Worm (Caenorhabditis elegans) whole organism, L3 larva: ENCODE measurements around the gene unc-69.

Source experiments
- R02D3.7 ChIP-seq: fragments of 150-350 bp; optimal IDR thresholded peaks from 2 replicates; lab custom pipeline; 2014; ENCODE audit warnings: missing biosample characterization, missing genetic modification characterization
- ZK546.5 ChIP-seq: sonication (generic microtip); optimal IDR thresholded peaks from 2 replicates; lab custom pipeline; 2017; ENCODE audit warnings: missing biosample characterization, missing genetic modification characterization
- aly-2 ChIP-seq: fragments of 150-350 bp; optimal IDR thresholded peaks from 2 replicates; lab custom pipeline; 2014; ENCODE audit warnings: missing biosample characterization, missing genetic modification characterization
- ama-1 ChIP-seq: fragments of 150-350 bp; optimal IDR thresholded peaks from 2 replicates; lab custom pipeline; 2018
- ceh-16 ChIP-seq: sonication (generic microtip); optimal IDR thresholded peaks from 2 replicates; lab custom pipeline; 2017; ENCODE audit warnings: missing biosample characterization, missing genetic modification characterization
- ceh-28 ChIP-seq: fragments of 150-350 bp; optimal IDR thresholded peaks from 2 replicates; lab custom pipeline; 2014; ENCODE audit warnings: missing biosample characterization, missing genetic modification reagents, missing genetic modification characterization
- ceh-82 ChIP-seq: fragments of 150-350 bp; optimal IDR thresholded peaks from 2 replicates; lab custom pipeline; 2014; ENCODE audit warnings: missing biosample characterization, missing genetic modification characterization
- ceh-9 ChIP-seq: sonication (generic microtip); optimal IDR thresholded peaks from 2 replicates; lab custom pipeline; 2018; ENCODE audit warnings: missing biosample characterization, missing genetic modification characterization
- daf-12 ChIP-seq: fragments of 150-350 bp; optimal IDR thresholded peaks from 2 replicates; lab custom pipeline; 2014; ENCODE audit warnings: missing biosample characterization, missing genetic modification reagents, missing genetic modification characterization
- egl-27 ChIP-seq: sonication (generic microtip); optimal IDR thresholded peaks from 4 replicates; lab custom pipeline; 2017; ENCODE audit warnings: missing biosample characterization, missing genetic modification reagents, missing genetic modification characterization
- egl-5 ChIP-seq: fragments of 150-350 bp; optimal IDR thresholded peaks from 2 replicates; lab custom pipeline; 2017; ENCODE audit warnings: missing biosample characterization, missing genetic modification reagents, missing genetic modification characterization, inconsistent platforms
- elt-1 ChIP-seq: fragments of 150-350 bp; optimal IDR thresholded peaks from 2 replicates; lab custom pipeline; 2014; ENCODE audit warnings: missing biosample characterization, missing genetic modification characterization
- elt-2 ChIP-seq: sonication (generic microtip); optimal IDR thresholded peaks from 2 replicates; lab custom pipeline; 2016; ENCODE audit warnings: missing genetic modification reagents, mild to moderate bottlenecking, missing genetic modification characterization, missing compliant biosample characterization
- elt-3 ChIP-seq, 3 experiments: fragments of 150-350 bp in 1 of 3; sonication (generic microtip) in 2 of 3; optimal IDR thresholded peaks; 2 replicates in 2 of 3; 4 replicates in 1 of 3; lab custom pipeline; 2014 to 2017; ENCODE audit warnings: missing biosample characterization in 3 of 3, missing genetic modification characterization in 3 of 3
- eor-1 ChIP-seq, 2 experiments: fragments of 150-350 bp; optimal IDR thresholded peaks; 2 replicates each; lab custom pipeline; 2014 to 2018; ENCODE audit warnings: missing biosample characterization in 2 of 2, missing genetic modification characterization in 2 of 2
- fkh-10 ChIP-seq: sonication (generic microtip); optimal IDR thresholded peaks from 2 replicates; lab custom pipeline; 2017; ENCODE audit warnings: missing biosample characterization, missing genetic modification reagents, missing genetic modification characterization
- fkh-2 ChIP-seq: fragments of 150-350 bp; optimal IDR thresholded peaks from 2 replicates; lab custom pipeline; 2014; ENCODE audit warnings: missing biosample characterization, missing genetic modification reagents, missing genetic modification characterization
- fos-1 ChIP-seq: fragments of 150-350 bp; optimal IDR thresholded peaks from 2 replicates; lab custom pipeline; 2014; ENCODE audit warnings: missing biosample characterization, missing genetic modification characterization
- hmg-11 ChIP-seq: sonication (generic microtip); optimal IDR thresholded peaks from 2 replicates; lab custom pipeline; 2016; ENCODE audit warnings: missing genetic modification characterization, missing compliant biosample characterization
- jun-1 ChIP-seq: fragments of 150-350 bp; optimal IDR thresholded peaks from 2 replicates; lab custom pipeline; 2014; ENCODE audit warnings: missing biosample characterization, missing genetic modification reagents, missing genetic modification characterization
- lin-15B ChIP-seq: fragments of 150-350 bp; optimal IDR thresholded peaks from 2 replicates; lab custom pipeline; 2014; ENCODE audit warnings: missing biosample characterization, missing genetic modification characterization
- lin-39 ChIP-seq: fragments of 150-350 bp; optimal IDR thresholded peaks from 2 replicates; lab custom pipeline; 2018; ENCODE audit warnings: missing biosample characterization, missing genetic modification reagents, missing genetic modification characterization
- lsy-12 ChIP-seq: sonication (generic microtip); optimal IDR thresholded peaks from 2 replicates; lab custom pipeline; 2016; ENCODE audit warnings: mild to moderate bottlenecking, missing genetic modification characterization, missing compliant biosample characterization
- mdl-1 ChIP-seq: fragments of 150-350 bp; optimal IDR thresholded peaks from 2 replicates; lab custom pipeline; 2014; ENCODE audit warnings: missing biosample characterization, missing genetic modification characterization
- mml-1 ChIP-seq: fragments of 150-350 bp; sonication (generic microtip); optimal IDR thresholded peaks from 3 replicates; lab custom pipeline; 2014; ENCODE audit warnings: missing biosample characterization, missing genetic modification characterization
- nfya-1 ChIP-seq: sonication (generic microtip); optimal IDR thresholded peaks from 2 replicates; lab custom pipeline; 2017; ENCODE audit warnings: missing genetic modification characterization, mild to moderate bottlenecking, missing compliant biosample characterization, antibody characterized with exemption, moderate library complexity; ENCODE audit not compliant: insufficient read depth
- nhr-11 ChIP-seq: fragments of 150-350 bp; optimal IDR thresholded peaks from 2 replicates; lab custom pipeline; 2014; ENCODE audit warnings: missing biosample characterization, missing genetic modification characterization
- nhr-12 ChIP-seq: fragments of 150-350 bp; optimal IDR thresholded peaks from 2 replicates; lab custom pipeline; 2014; ENCODE audit warnings: missing biosample characterization, missing genetic modification characterization
- nhr-23 ChIP-seq: fragments of 150-350 bp; optimal IDR thresholded peaks from 2 replicates; lab custom pipeline; 2014; ENCODE audit warnings: missing biosample characterization, missing genetic modification reagents, missing genetic modification characterization
- nhr-237 ChIP-seq: fragments of 150-350 bp; optimal IDR thresholded peaks from 2 replicates; lab custom pipeline; 2014; ENCODE audit warnings: missing biosample characterization, missing genetic modification characterization
- nhr-25 ChIP-seq: sonication (generic microtip); optimal IDR thresholded peaks from 2 replicates; lab custom pipeline; 2017; ENCODE audit warnings: missing biosample characterization, missing genetic modification characterization
- nhr-28 ChIP-seq: fragments of 150-350 bp; optimal IDR thresholded peaks from 2 replicates; lab custom pipeline; 2014; ENCODE audit warnings: missing biosample characterization, missing genetic modification characterization
- nhr-43 ChIP-seq: sonication (generic microtip); optimal IDR thresholded peaks from 2 replicates; lab custom pipeline; 2016; ENCODE audit warnings: mild to moderate bottlenecking, missing genetic modification characterization, missing compliant biosample characterization; ENCODE audit not compliant: poor library complexity, severe bottlenecking
- nhr-67 ChIP-seq: fragments of 150-350 bp; optimal IDR thresholded peaks from 2 replicates; lab custom pipeline; 2014; ENCODE audit warnings: missing biosample characterization, missing genetic modification characterization
- nhr-76 ChIP-seq: fragments of 150-350 bp; sonication (generic microtip); optimal IDR thresholded peaks from 5 replicates; lab custom pipeline; 2014; ENCODE audit warnings: missing biosample characterization, missing genetic modification characterization
- nhr-77 ChIP-seq: fragments of 150-350 bp; optimal IDR thresholded peaks from 2 replicates; lab custom pipeline; 2014; ENCODE audit warnings: missing biosample characterization, missing genetic modification characterization
- pha-4 ChIP-seq: fragments of 150-350 bp; optimal IDR thresholded peaks from 2 replicates; lab custom pipeline; 2014; ENCODE audit warnings: missing biosample characterization, missing genetic modification reagents, missing genetic modification characterization
- pqm-1 ChIP-seq: fragments of 150-350 bp; optimal IDR thresholded peaks from 2 replicates; lab custom pipeline; 2017; ENCODE audit warnings: missing biosample characterization, missing genetic modification characterization, inconsistent platforms
- sea-2 ChIP-seq: fragments of 150-350 bp; sonication (generic microtip); optimal IDR thresholded peaks from 4 replicates; lab custom pipeline; 2014; ENCODE audit warnings: missing biosample characterization, missing genetic modification reagents, missing genetic modification characterization
- skn-1 ChIP-seq: fragments of 150-350 bp; optimal IDR thresholded peaks from 2 replicates; lab custom pipeline; 2014; ENCODE audit warnings: missing biosample characterization, missing genetic modification characterization
- snpc-4 ChIP-seq: fragments of 150-350 bp; optimal IDR thresholded peaks from 2 replicates; lab custom pipeline; 2014; ENCODE audit warnings: missing biosample characterization, missing genetic modification characterization
- tbx-2 ChIP-seq: sonication (generic microtip); optimal IDR thresholded peaks from 2 replicates; lab custom pipeline; 2016; ENCODE audit warnings: mild to moderate bottlenecking, missing genetic modification characterization, missing compliant biosample characterization
- unc-39 ChIP-seq: sonication (generic microtip); optimal IDR thresholded peaks from 4 replicates; lab custom pipeline; 2017; ENCODE audit warnings: missing biosample characterization, missing genetic modification characterization
- unc-62 ChIP-seq: fragments of 150-350 bp; sonication (generic microtip); optimal IDR thresholded peaks from 4 replicates; lab custom pipeline; 2014; ENCODE audit warnings: missing biosample characterization, missing genetic modification reagents, missing genetic modification characterization
- zag-1 ChIP-seq: fragments of 150-350 bp; optimal IDR thresholded peaks from 2 replicates; lab custom pipeline; 2014; ENCODE audit warnings: missing biosample characterization, missing genetic modification characterization
- ztf-11 ChIP-seq: fragments of 150-350 bp; optimal IDR thresholded peaks from 2 replicates; lab custom pipeline; 2014; ENCODE audit warnings: missing biosample characterization, missing genetic modification characterization
- ztf-4 ChIP-seq: fragments of 150-350 bp; optimal IDR thresholded peaks from 2 replicates; lab custom pipeline; 2014; ENCODE audit warnings: missing biosample characterization, missing genetic modification characterization

unc-69 gene

ce11 chrIII:10318755-10319154 lies at the start of gene unc-69:
Gene unc-69, plus strand, starts transcription at chrIII:10318939.
- no peak for TF ChIP-seq daf-12 (tag; lab: Kevin White, UChicago)
- TF ChIP-seq snpc-4, result peak; percentile 28
- no peak for TF ChIP-seq sea-2 (GFP tag; lab: Kevin White, UChicago)
- peak; percentile 37 for TF ChIP-seq egl-5
- peak; percentile 79 for TF ChIP-seq lin-39
- TF ChIP-seq ceh-16 (tag; lab: Kevin White, UChicago), result no peak
- TF ChIP-seq mml-1 (tag; lab: Kevin White, UChicago), result no peak
- peak; percentile 7 for TF ChIP-seq elt-2 (tag; lab: Kevin White, UChicago)
- no peak for TF ChIP-seq zag-1 (tag; lab: Kevin White, UChicago)
- peak; percentile 56 for TF ChIP-seq nhr-23 (tag; lab: Kevin White, UChicago)
- peak; percentile 86 for TF ChIP-seq lin-15B (tag; lab: Kevin White, UChicago)
- no peak for TF ChIP-seq nhr-76 (tag; lab: Kevin White, UChicago)
- no peak for TF ChIP-seq elt-1 (tag; lab: Kevin White, UChicago)
- TF ChIP-seq nhr-77, result no peak
- no peak for TF ChIP-seq ama-1
- TF ChIP-seq ceh-28 (tag; lab: Kevin White, UChicago), result peak; percentile 88
- TF ChIP-seq pha-4 (tag; lab: Kevin White, UChicago), result peak; percentile 80
- TF ChIP-seq nhr-237, result no peak
- no peak for TF ChIP-seq ztf-11 (tag; lab: Kevin White, UChicago)
- TF ChIP-seq hmg-11 (tag; lab: Kevin White, UChicago), result peak; percentile 88
- TF ChIP-seq nhr-67 (tag; lab: Kevin White, UChicago), result no peak
- no peak for TF ChIP-seq fkh-2 (tag; lab: Kevin White, UChicago)
- TF ChIP-seq unc-39 (tag; lab: Kevin White, UChicago), result no peak
- TF ChIP-seq nfya-1 (tag; lab: Kevin White, UChicago), result peak; percentile 86
- no peak for TF ChIP-seq nhr-11 (tag; lab: Kevin White, UChicago)
- TF ChIP-seq aly-2 (tag; lab: Kevin White, UChicago), result no peak
- TF ChIP-seq fkh-10 (GFP tag; lab: Kevin White, UChicago), result no peak
- TF ChIP-seq tbx-2, result no peak
- TF ChIP-seq nhr-25, result peak; percentile 12
- TF ChIP-seq egl-27 (tag; lab: Kevin White, UChicago), result no peak

ce11 chrIII:10270778-10271307 lies 47.9 kb upstream of the unc-69 start, which contains the start of gene cnk-1:
Gene cnk-1, plus strand, starts transcription at chrIII:10271257.
- TF ChIP-seq pha-4 (tag; lab: Kevin White, UChicago), result peak; percentile 46
- no peak for TF ChIP-seq ama-1
- no peak for TF ChIP-seq egl-5
- no peak for TF ChIP-seq ztf-4
- no peak for TF ChIP-seq elt-3 (tag; optimal IDR thresholded peaks at IDR 0.05; lab: Kevin White, UChicago)
- no peak for TF ChIP-seq eor-1 (tag; optimal IDR thresholded peaks at IDR 0.05; lab: Kevin White, UChicago)
- TF ChIP-seq elt-2 (tag; lab: Kevin White, UChicago), result peak; percentile 38
- peak; percentile 65 for TF ChIP-seq nhr-23 (tag; lab: Kevin White, UChicago)
- no peak for TF ChIP-seq jun-1
- no peak for TF ChIP-seq daf-12 (tag; lab: Kevin White, UChicago)
- no peak for TF ChIP-seq nhr-67 (tag; lab: Kevin White, UChicago)
- no peak for TF ChIP-seq zag-1 (tag; lab: Kevin White, UChicago)
- TF ChIP-seq hmg-11 (tag; lab: Kevin White, UChicago), result peak; percentile 37
- no peak for TF ChIP-seq ZK546.5 (tag; lab: Kevin White, UChicago)
- TF ChIP-seq mdl-1 (tag; lab: Kevin White, UChicago), result no peak
- no peak for TF ChIP-seq ceh-9 (tag; lab: Kevin White, UChicago)
- no peak for TF ChIP-seq fkh-2 (tag; lab: Kevin White, UChicago)
- no peak for TF ChIP-seq fkh-10 (GFP tag; lab: Kevin White, UChicago)
- peak; percentile 64 for TF ChIP-seq lin-39
- TF ChIP-seq egl-27 (tag; lab: Kevin White, UChicago), result no peak
- TF ChIP-seq nhr-11 (tag; lab: Kevin White, UChicago), result no peak
- no peak for TF ChIP-seq ceh-82 (tag; lab: Kevin White, UChicago)
- TF ChIP-seq nhr-76 (tag; lab: Kevin White, UChicago), result no peak
- no peak for TF ChIP-seq unc-39 (tag; lab: Kevin White, UChicago)
- TF ChIP-seq nfya-1 (tag; lab: Kevin White, UChicago), result peak; percentile 60
- TF ChIP-seq sea-2 (GFP tag; lab: Kevin White, UChicago), result no peak
- no peak for TF ChIP-seq unc-62
- no peak for TF ChIP-seq elt-1 (tag; lab: Kevin White, UChicago)
- peak; percentile 56 for TF ChIP-seq tbx-2
- no peak for TF ChIP-seq pqm-1 (tag; lab: Kevin White, UChicago)
- peak; percentile 22 for TF ChIP-seq skn-1 (tag; lab: Kevin White, UChicago)
- no peak for TF ChIP-seq ceh-16 (tag; lab: Kevin White, UChicago)
- TF ChIP-seq nhr-43, result peak; percentile 92
- peak; percentile 57 for TF ChIP-seq lsy-12
- TF ChIP-seq lin-15B (tag; lab: Kevin White, UChicago), result peak; percentile 91
- TF ChIP-seq fos-1, result no peak
- peak; percentile 89 for TF ChIP-seq R02D3.7 (tag; lab: Kevin White, UChicago)
- no peak for TF ChIP-seq ceh-28 (tag; lab: Kevin White, UChicago)
- no peak for TF ChIP-seq nhr-77
- TF ChIP-seq aly-2 (tag; lab: Kevin White, UChicago), result no peak
- TF ChIP-seq nhr-237, result no peak
- peak; percentile 14 for TF ChIP-seq nhr-25
- no peak for TF ChIP-seq mml-1 (tag; lab: Kevin White, UChicago)
- TF ChIP-seq nhr-12 (tag; lab: Kevin White, UChicago), result no peak
- no peak for TF ChIP-seq snpc-4
- no peak for TF ChIP-seq ztf-11 (tag; lab: Kevin White, UChicago)
- no peak for TF ChIP-seq nhr-28 (tag; lab: Kevin White, UChicago)
- TF ChIP-seq, all 47 proteins: peak for 13
